Fruit fly (Drosophila melanogaster) Kc167 (cell line): ENCODE results near the gene CG7730.

ENCODE experiments used
- Myc ChIP-seq: fragments of >200 bp; optimal IDR thresholded peaks from 2 replicates; lab custom pipeline; 2017; ENCODE audit warnings: missing external identifiers
- Sin3A ChIP-seq: fragments of >200 bp; optimal IDR thresholded peaks from 2 replicates; lab custom pipeline; 2018; ENCODE audit warnings: missing external identifiers
- h ChIP-seq: fragments of >200 bp; optimal IDR thresholded peaks from 3 replicates; lab custom pipeline; 2018; ENCODE audit warnings: missing external identifiers
- insv ChIP-seq: fragments of >200 bp; optimal IDR thresholded peaks from 3 replicates; lab custom pipeline; 2018; ENCODE audit warnings: missing external identifiers
- psq ChIP-seq: fragments of >200 bp; optimal IDR thresholded peaks from 2 replicates; lab custom pipeline; 2017; ENCODE audit warnings: missing external identifiers
- ttk ChIP-seq: sonication (Bioruptor generic); optimal IDR thresholded peaks from 2 replicates; lab custom pipeline; 2017; ENCODE audit warnings: missing external identifiers

DNA sequence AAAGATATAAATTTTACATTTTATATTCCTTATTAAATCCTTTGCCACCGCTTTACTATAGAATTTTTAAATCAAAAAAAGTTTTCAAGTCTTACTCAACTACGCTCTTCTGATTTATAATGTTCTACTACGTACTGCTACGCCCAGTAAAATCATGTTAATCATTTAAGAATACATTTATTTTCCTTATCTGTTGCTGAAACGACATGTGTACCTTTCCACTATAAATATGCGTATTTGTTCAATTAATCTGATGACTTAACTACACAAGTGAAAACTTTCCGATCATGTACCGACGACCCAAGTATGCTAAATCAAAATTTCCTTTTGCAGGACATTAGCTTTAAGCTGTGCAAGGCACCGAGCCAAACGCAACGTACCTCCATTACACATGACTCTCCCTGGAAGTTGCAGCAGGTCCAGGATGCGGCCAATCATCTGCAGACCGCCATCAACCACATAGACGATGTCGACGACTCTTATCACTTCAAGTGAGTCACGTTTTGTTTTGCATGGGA, 25.1 kb downstream of the CG7730 start:
- TF ChIP-seq ttk (lab: Kevin White, UChicago), result no peak
- no peak for TF ChIP-seq psq (lab: Kevin White, UChicago)
- no peak for TF ChIP-seq insv
- no peak for TF ChIP-seq Myc (lab: Kevin White, UChicago)
- TF ChIP-seq Sin3A (lab: Kevin White, UChicago), result no peak
- no peak for TF ChIP-seq h (lab: Kevin White, UChicago)
